Worm (Caenorhabditis elegans): ENCODE measurements around the gene glt-4.

glt-4 gene

DNA sequence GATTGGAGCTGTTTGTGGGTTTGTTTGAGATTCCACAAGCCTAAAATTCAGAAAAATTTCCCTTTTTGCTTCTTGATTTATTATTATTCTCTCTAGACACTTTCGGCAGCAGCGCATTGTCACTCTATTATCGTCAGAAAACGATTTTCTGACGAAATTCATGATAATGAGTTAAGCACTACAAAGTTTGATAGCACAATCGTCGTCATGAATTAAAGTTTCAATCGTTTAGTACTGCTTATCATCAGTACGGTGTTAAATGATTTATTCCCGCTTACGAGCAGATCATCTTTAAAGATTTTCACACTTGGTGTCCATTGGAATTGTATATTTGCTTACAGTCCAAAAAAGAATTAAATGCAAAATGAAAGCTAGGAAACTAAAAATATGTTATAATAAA lies 26.3 kb downstream of the glt-4 start:
- TF ChIP-seq ceh-30 (tag; optimal IDR thresholded peaks at IDR 0.05) (no peak), pha-4 (tag; optimal IDR thresholded peaks at IDR 0.05) (no peak), T23F11.4 (GFP tag; optimal IDR thresholded peaks at IDR 0.05) (no peak), nhr-11 (tag; optimal IDR thresholded peaks at IDR 0.05) (no peak), nhr-232 (tag; optimal IDR thresholded peaks at IDR 0.05) (no peak), ztf-16 (tag; optimal IDR thresholded peaks at IDR 0.05) (no peak), C38D4.7 (GFP tag; optimal IDR thresholded peaks at IDR 0.05) (no peak), ceh-9 (tag; optimal IDR thresholded peaks at IDR 0.05) (no peak), sox-2 (GFP tag; IDR thresholded peaks at IDR 0.05) (no peak), K09A11.1 (tag; optimal IDR thresholded peaks at IDR 0.05; ENCODE audit: insufficient read depth) (no peak), ceh-31 (tag; optimal IDR thresholded peaks at IDR 0.05) (no peak), ama-1 (optimal IDR thresholded peaks at IDR 0.05) (no peak), ttx-3 (tag; optimal IDR thresholded peaks at IDR 0.05) (no peak), hlh-8 (tag; optimal IDR thresholded peaks at IDR 0.05) (no peak), odd-2 (tag; optimal IDR thresholded peaks at IDR 0.05) (no peak), ceh-24 (tag; optimal IDR thresholded peaks at IDR 0.05) (no peak)

DNA sequence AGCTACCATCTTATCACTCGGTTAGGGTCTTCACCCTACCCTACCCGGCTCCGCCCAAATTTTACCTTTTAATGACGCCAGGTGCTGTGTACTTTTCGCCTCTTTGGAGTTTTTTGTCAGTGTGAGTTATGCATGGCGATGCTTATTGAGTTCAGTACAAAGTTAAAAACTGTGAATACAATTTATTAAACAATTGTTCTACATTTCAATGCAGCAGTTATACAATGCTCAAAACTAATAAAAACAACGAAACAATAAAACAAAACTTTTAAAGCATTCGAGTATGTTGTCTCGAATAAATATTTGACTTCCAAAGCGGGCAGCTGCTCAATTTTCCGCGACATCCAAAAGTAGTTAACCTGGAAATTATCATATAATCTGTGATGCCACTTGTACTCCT lies 27.3 kb downstream of the glt-4 start, which contains the start of gene ctsa-2:
Gene ctsa-2 (minus strand): TSS at position 101 of the 400 bp plus-strand sequence.
- TF ChIP-seq ceh-2 (tag; optimal IDR thresholded peaks at IDR 0.05) = no peak
- no peak for TF ChIP-seq ahr-1 (tag; optimal IDR thresholded peaks at IDR 0.05)
- TF ChIP-seq ceh-34 (tag; optimal IDR thresholded peaks at IDR 0.05) = no peak
- TF ChIP-seq dve-1 (tag; optimal IDR thresholded peaks at IDR 0.05) = no peak
- TF ChIP-seq ets-4 (tag; optimal IDR thresholded peaks at IDR 0.05) = no peak
- no peak for TF ChIP-seq eyg-1 (tag; optimal IDR thresholded peaks at IDR 0.05)
- TF ChIP-seq K02D7.2 (tag; optimal IDR thresholded peaks at IDR 0.05) = no peak
- TF ChIP-seq che-1 (tag; optimal IDR thresholded peaks at IDR 0.05) = no peak
- TF ChIP-seq mec-3 (tag; optimal IDR thresholded peaks at IDR 0.05; ENCODE audit: borderline replicate concordance) = no peak

DNA sequence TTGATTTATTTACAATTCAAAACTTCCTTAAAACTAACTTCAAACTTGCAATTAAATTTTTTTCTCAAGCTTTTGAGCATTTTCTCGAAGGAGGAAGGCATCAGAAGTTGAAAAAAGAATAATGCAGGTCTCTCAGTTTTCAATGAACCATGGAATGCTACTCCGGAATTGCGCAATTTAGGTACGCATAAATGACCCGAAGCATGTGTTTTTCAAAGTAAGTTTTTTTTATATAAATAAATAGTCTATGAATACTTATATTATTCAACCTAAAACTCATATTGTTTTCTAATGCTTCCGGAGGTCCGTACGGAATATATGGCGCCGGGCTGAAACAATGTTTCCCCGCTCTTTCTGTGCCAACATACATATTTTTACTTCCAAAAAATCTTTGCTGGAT lies 30.5 kb downstream of the glt-4 start, which contains the start of gene K10C2.2:
Gene K10C2.2 (minus strand): TSS at position 101 of the 400 bp plus-strand sequence.
- no peak for TF ChIP-seq dmd-4 (tag; optimal IDR thresholded peaks at IDR 0.05; ENCODE audit: borderline replicate concordance)
- no peak for TF ChIP-seq hlh-6 (tag; optimal IDR thresholded peaks at IDR 0.05)
- TF ChIP-seq C38D4.7 (GFP tag; optimal IDR thresholded peaks at IDR 0.05) = no peak
- TF ChIP-seq ceh-6 (GFP tag; optimal IDR thresholded peaks at IDR 0.05) = no peak
- TF ChIP-seq pqm-1 (tag; optimal IDR thresholded peaks at IDR 0.05) = no peak
- no peak for TF ChIP-seq syd-9 (tag; optimal IDR thresholded peaks at IDR 0.05)
- no peak for TF ChIP-seq ceh-24 (tag; optimal IDR thresholded peaks at IDR 0.05)
- no peak for TF ChIP-seq hlh-30 (tag; optimal IDR thresholded peaks at IDR 0.05; ENCODE audit: insufficient read depth)
- TF ChIP-seq nhr-11 (tag; optimal IDR thresholded peaks at IDR 0.05) = no peak
- TF ChIP-seq ceh-19 (GFP tag; optimal IDR thresholded peaks at IDR 0.05) = no peak
- TF ChIP-seq pros-1 (tag; optimal IDR thresholded peaks at IDR 0.05) = no peak
- TF ChIP-seq nhr-232 (tag; optimal IDR thresholded peaks at IDR 0.05) = no peak
- no peak for TF ChIP-seq elt-2 (tag; optimal IDR thresholded peaks at IDR 0.05)
- no peak for TF ChIP-seq pax-1 (tag; optimal IDR thresholded peaks at IDR 0.05)
- no peak for TF ChIP-seq lin-11 (tag; optimal IDR thresholded peaks at IDR 0.05)
- TF ChIP-seq tbx-7 (tag; optimal IDR thresholded peaks at IDR 0.05) = no peak
- no peak for TF ChIP-seq nfya-1 (tag; optimal IDR thresholded peaks at IDR 0.05)

DNA sequence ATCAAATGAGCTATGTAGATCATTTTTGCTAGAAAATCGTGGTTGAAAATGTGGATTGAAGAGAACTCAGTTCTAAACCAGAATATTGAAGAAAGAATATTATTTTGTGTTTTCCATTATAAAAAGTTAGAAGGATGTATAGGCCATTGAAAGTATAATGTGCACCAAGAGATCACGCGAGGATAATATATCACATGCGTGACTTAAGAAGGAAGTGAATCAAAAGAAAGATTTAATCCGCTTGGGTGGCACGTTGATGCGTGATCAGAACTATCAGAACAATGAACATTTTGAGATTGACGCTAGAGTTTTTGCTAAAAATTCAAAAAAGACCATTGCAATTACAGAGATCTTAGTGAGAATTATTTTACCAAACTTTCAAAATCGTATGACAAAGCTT lies 32.6 kb downstream of the glt-4 start:
- no peak for TF ChIP-seq fkh-6 (tag; optimal IDR thresholded peaks at IDR 0.05)
- TF ChIP-seq ceh-19 (GFP tag; optimal IDR thresholded peaks at IDR 0.05) = no peak
- no peak for TF ChIP-seq madf-2 (tag; optimal IDR thresholded peaks at IDR 0.05)
- TF ChIP-seq C38D4.7 (GFP tag; optimal IDR thresholded peaks at IDR 0.05) = no peak
- no peak for TF ChIP-seq K02D7.2 (tag; optimal IDR thresholded peaks at IDR 0.05)
- TF ChIP-seq dmd-4 (tag; optimal IDR thresholded peaks at IDR 0.05; ENCODE audit: borderline replicate concordance) = no peak
- TF ChIP-seq unc-55 (GFP tag; optimal IDR thresholded peaks at IDR 0.05) = no peak
- TF ChIP-seq ama-1 (optimal IDR thresholded peaks at IDR 0.05) = no peak
- no peak for TF ChIP-seq ceh-2 (tag; optimal IDR thresholded peaks at IDR 0.05)
- no peak for TF ChIP-seq pros-1 (tag; optimal IDR thresholded peaks at IDR 0.05)
- no peak for TF ChIP-seq hlh-6 (tag; optimal IDR thresholded peaks at IDR 0.05)
- TF ChIP-seq ceh-31 (tag; optimal IDR thresholded peaks at IDR 0.05) = no peak
- no peak for TF ChIP-seq pax-1 (tag; optimal IDR thresholded peaks at IDR 0.05)
- no peak for TF ChIP-seq unc-3 (GFP tag; conservative IDR thresholded peaks at IDR 0.05)
- no peak for TF ChIP-seq unc-3 (tag; optimal IDR thresholded peaks at IDR 0.05)
- TF ChIP-seq nhr-11 (tag; optimal IDR thresholded peaks at IDR 0.05) = no peak
